Fruit fly (Drosophila melanogaster) whole organism, embryonic: ENCODE data around the gene CG14000.

Experiments
- Adf1 ChIP-seq: fragments of 200-800 bp; sonication (Bioruptor generic); IDR thresholded peaks from 2 replicates; pipeline ENCODE4 v1.3.6; 2022; ENCODE audit warnings: missing biosample characterization, missing genetic modification characterization
- Atf-2 ChIP-seq: fragments of 200-800 bp; sonication (Bioruptor generic); optimal IDR thresholded peaks from 2 replicates; lab custom pipeline; 2016; ENCODE audit warnings: missing biosample characterization, missing genetic modification characterization
- CG10267 ChIP-seq: fragments of 200-800 bp; sonication (Bioruptor generic); optimal IDR thresholded peaks from 2 replicates; lab custom pipeline; 2018; ENCODE audit warnings: missing biosample characterization, mild to moderate bottlenecking, missing genetic modification characterization, moderate library complexity
- CG10366 ChIP-seq: fragments of 200-800 bp; sonication (Bioruptor generic); IDR thresholded peaks from 2 replicates; pipeline ENCODE4 v1.3.6; 2022; ENCODE audit warnings: missing biosample characterization, missing genetic modification characterization
- CG11398 ChIP-seq: fragments of 200-800 bp; sonication (Bioruptor generic); optimal IDR thresholded peaks from 2 replicates; lab custom pipeline; 2016; ENCODE audit warnings: missing biosample characterization, missing genetic modification characterization
- CG12155 ChIP-seq: fragments of 200-800 bp; sonication (Bioruptor generic); optimal IDR thresholded peaks from 3 replicates; lab custom pipeline; 2016; ENCODE audit warnings: missing biosample characterization, missing genetic modification characterization
- CG12769 ChIP-seq: fragments of 200-800 bp; sonication (Bioruptor generic); optimal IDR thresholded peaks from 2 replicates; lab custom pipeline; 2019; ENCODE audit warnings: missing biosample characterization, mild to moderate bottlenecking, missing genetic modification characterization, moderate library complexity
- CG14441 ChIP-seq: fragments of 200-800 bp; sonication (Bioruptor generic); IDR thresholded peaks from 2 replicates; pipeline ENCODE4 v1.3.6; 2022; ENCODE audit warnings: missing biosample characterization, missing genetic modification characterization
- CG1603 ChIP-seq: fragments of 200-800 bp; sonication (Bioruptor generic); optimal IDR thresholded peaks from 2 replicates; lab custom pipeline; 2019; ENCODE audit warnings: missing biosample characterization, mild to moderate bottlenecking, missing genetic modification characterization, moderate library complexity
- CG2120 ChIP-seq: fragments of 200-800 bp; sonication (Bioruptor generic); optimal IDR thresholded peaks from 3 replicates; lab custom pipeline; 2016; ENCODE audit warnings: missing biosample characterization, missing genetic modification characterization
- CG3281 ChIP-seq: fragments of 200-800 bp; sonication (Bioruptor generic); optimal IDR thresholded peaks from 3 replicates; lab custom pipeline; 2017; ENCODE audit warnings: missing biosample characterization, mild to moderate bottlenecking, missing genetic modification characterization
- CG34376 ChIP-seq: fragments of 200-800 bp; sonication (Bioruptor generic); optimal IDR thresholded peaks from 2 replicates; lab custom pipeline; 2018; ENCODE audit warnings: missing biosample characterization, mild to moderate bottlenecking, missing genetic modification characterization
- CG4854 ChIP-seq: fragments of 200-800 bp; sonication (Bioruptor generic); optimal IDR thresholded peaks from 2 replicates; lab custom pipeline; 2016; ENCODE audit warnings: missing biosample characterization, missing genetic modification characterization, inconsistent platforms
- CG6254 ChIP-seq: fragments of 200-800 bp; sonication (Bioruptor generic); optimal IDR thresholded peaks from 3 replicates; lab custom pipeline; 2017; ENCODE audit warnings: mild to moderate bottlenecking, missing biosample characterization, missing genetic modification reagents, missing genetic modification characterization
- CG6765 ChIP-seq: fragments of 200-800 bp; sonication (Bioruptor generic); optimal IDR thresholded peaks from 3 replicates; lab custom pipeline; 2017; ENCODE audit warnings: missing biosample characterization, mild to moderate bottlenecking, missing genetic modification characterization
- CG8089 ChIP-seq: fragments of 200-800 bp; sonication (Bioruptor generic); optimal IDR thresholded peaks from 3 replicates; lab custom pipeline; 2016; ENCODE audit warnings: missing biosample characterization, missing genetic modification characterization
- CG8290 ChIP-seq, 3 experiments: fragments of 200-800 bp; sonication (Bioruptor generic); optimal IDR thresholded peaks; 2 replicates each; lab custom pipeline; 2016 to 2019; ENCODE audit warnings: missing biosample characterization in 3 of 3, missing genetic modification characterization in 3 of 3, mild to moderate bottlenecking in 2 of 3, moderate library complexity in 1 of 3
- CkIIα-i1 ChIP-seq: fragments of 200-800 bp; sonication (Bioruptor generic); IDR thresholded peaks from 2 replicates; pipeline ENCODE4 v1.3.6; 2022; ENCODE audit warnings: missing biosample characterization, missing genetic modification characterization
- Dek ChIP-seq: fragments of 200-800 bp; sonication (Bioruptor generic); optimal IDR thresholded peaks from 3 replicates; lab custom pipeline; 2019; ENCODE audit warnings: missing biosample characterization, mild to moderate bottlenecking, missing genetic modification characterization, moderate library complexity
- Dll ChIP-seq: fragments of 200-800 bp; sonication (Bioruptor generic); IDR thresholded peaks from 4 replicates; pipeline ENCODE4 v1.3.6; 2022; ENCODE audit warnings: missing biosample characterization, missing genetic modification characterization; ENCODE audit not compliant: partially characterized antibody
- Doc3 ChIP-seq: fragments of 200-800 bp; sonication (Bioruptor generic); IDR thresholded peaks from 3 replicates; pipeline ENCODE4 v1.3.6; 2022; ENCODE audit warnings: missing biosample characterization, missing genetic modification characterization; ENCODE audit not compliant: partially characterized antibody
- ERR ChIP-seq: fragments of 200-800 bp; sonication (Bioruptor generic); optimal IDR thresholded peaks from 2 replicates; lab custom pipeline; 2016; ENCODE audit warnings: missing biosample characterization, missing genetic modification characterization
- Fer1 ChIP-seq: fragments of 200-800 bp; sonication (Bioruptor generic); optimal IDR thresholded peaks from 2 replicates; lab custom pipeline; 2017; ENCODE audit warnings: missing biosample characterization, mild to moderate bottlenecking, missing genetic modification characterization
- Meics ChIP-seq: fragments of 200-800 bp; sonication (Bioruptor generic); optimal IDR thresholded peaks from 2 replicates; lab custom pipeline; 2017; ENCODE audit warnings: missing biosample characterization, mild to moderate bottlenecking, missing genetic modification characterization
- Mrtf ChIP-seq: fragments of 200-800 bp; sonication (Bioruptor generic); IDR thresholded peaks from 3 replicates; pipeline ENCODE4 v1.3.6; 2022; ENCODE audit warnings: missing biosample characterization, missing genetic modification characterization
- NK7.1 ChIP-seq: fragments of 200-800 bp; sonication (Bioruptor generic); optimal IDR thresholded peaks from 3 replicates; lab custom pipeline; 2016; ENCODE audit warnings: missing biosample characterization, missing genetic modification characterization
- ab ChIP-seq: fragments of 200-800 bp; sonication (Bioruptor generic); optimal IDR thresholded peaks from 2 replicates; lab custom pipeline; 2016; ENCODE audit warnings: missing biosample characterization, missing genetic modification characterization
- al ChIP-seq: fragments of 200-800 bp; sonication (Bioruptor generic); IDR thresholded peaks from 2 replicates; pipeline ENCODE4 v1.3.6; 2022; ENCODE audit warnings: missing biosample characterization, missing genetic modification characterization
- amos ChIP-seq: fragments of 200-800 bp; sonication (Bioruptor generic); IDR thresholded peaks from 2 replicates; pipeline ENCODE4 v1.3.6; 2022; ENCODE audit warnings: missing biosample characterization, missing genetic modification characterization; ENCODE audit not compliant: partially characterized antibody
- cad ChIP-seq: fragments of >200 bp; optimal IDR thresholded peaks from 2 replicates; lab custom pipeline; 2017; ENCODE audit warnings: missing biosample characterization, missing genetic modification characterization
- caup ChIP-seq: fragments of 200-800 bp; sonication (Bioruptor generic); optimal IDR thresholded peaks from 3 replicates; lab custom pipeline; 2017; ENCODE audit warnings: missing biosample characterization, mild to moderate bottlenecking, missing genetic modification characterization, moderate library complexity; ENCODE audit not compliant: severe bottlenecking
- corto ChIP-seq: fragments of 200-800 bp; sonication (Bioruptor generic); optimal IDR thresholded peaks from 2 replicates; lab custom pipeline; 2016; ENCODE audit warnings: missing biosample characterization, mild to moderate bottlenecking, missing genetic modification characterization, moderate library complexity
- crol ChIP-seq: fragments of 200-800 bp; sonication (Bioruptor generic); IDR thresholded peaks from 2 replicates; pipeline ENCODE4 v1.3.6; 2022; ENCODE audit warnings: missing biosample characterization, missing genetic modification characterization
- crp ChIP-seq, 2 experiments: fragments of 200-800 bp; sonication (Bioruptor generic); optimal IDR thresholded peaks; 2 replicates in 1 of 2; 3 replicates in 1 of 2; lab custom pipeline; 2017; ENCODE audit warnings: missing biosample characterization in 2 of 2, missing genetic modification characterization in 2 of 2, mild to moderate bottlenecking in 1 of 2, moderate library complexity in 1 of 2
- esg ChIP-seq: fragments of 200-800 bp; sonication (Bioruptor generic); conservative IDR thresholded peaks from 2 replicates; pipeline ENCODE4 v1.3.6; 2022; ENCODE audit warnings: missing biosample characterization, missing genetic modification characterization
- eve ChIP-seq, 2 experiments: fragments of >200 bp; optimal IDR thresholded peaks; 2 replicates each; lab custom pipeline; 2017; ENCODE audit warnings: missing biosample characterization in 2 of 2, missing genetic modification characterization in 2 of 2
- eyg ChIP-seq: fragments of 200-800 bp; sonication (Bioruptor generic); optimal IDR thresholded peaks from 3 replicates; lab custom pipeline; 2016; ENCODE audit warnings: missing biosample characterization, missing genetic modification characterization
- gem ChIP-seq: fragments of 200-800 bp; sonication (Bioruptor generic); optimal IDR thresholded peaks from 2 replicates; lab custom pipeline; 2019; ENCODE audit warnings: missing biosample characterization, mild to moderate bottlenecking, missing genetic modification characterization, moderate library complexity
- hkb ChIP-seq, 2 experiments: fragments of 200-800 bp in 1 of 2; fragments of >200 bp in 1 of 2; sonication (Bioruptor generic) in 1 of 2; IDR thresholded peaks in 1 of 2; optimal IDR thresholded peaks in 1 of 2; 2 replicates each; pipeline versions ENCODE4 v1.3.6 to Lab custom; 2017 to 2022; ENCODE audit warnings: missing biosample characterization in 1 of 2, missing genetic modification characterization in 1 of 2
- klu ChIP-seq: fragments of 200-800 bp; sonication (Bioruptor generic); IDR thresholded peaks from 2 replicates; pipeline ENCODE4 v1.3.6; 2022; ENCODE audit warnings: missing biosample characterization, missing genetic modification characterization
- knrl ChIP-seq: fragments of 200-800 bp; sonication (Bioruptor generic); IDR thresholded peaks from 3 replicates; pipeline ENCODE4 v1.3.6; 2022; ENCODE audit warnings: missing biosample characterization, missing genetic modification characterization; ENCODE audit not compliant: partially characterized antibody
- lilli ChIP-seq: fragments of 200-800 bp; sonication (Bioruptor generic); optimal IDR thresholded peaks from 3 replicates; lab custom pipeline; 2016; ENCODE audit warnings: missing biosample characterization, missing genetic modification characterization
- psq ChIP-seq: fragments of 200-800 bp; sonication (Bioruptor generic); optimal IDR thresholded peaks from 2 replicates; lab custom pipeline; 2017; ENCODE audit warnings: missing biosample characterization, missing genetic modification characterization
- rib ChIP-seq: fragments of 200-800 bp; sonication (Bioruptor generic); IDR thresholded peaks from 2 replicates; pipeline ENCODE4 v1.3.6; 2022; ENCODE audit warnings: missing biosample characterization, missing genetic modification characterization
- slou ChIP-seq: fragments of 200-800 bp; sonication (Bioruptor generic); optimal IDR thresholded peaks from 3 replicates; lab custom pipeline; 2016; ENCODE audit warnings: missing biosample characterization, missing genetic modification characterization
- tll ChIP-seq, 2 experiments: fragments of 200-800 bp in 1 of 2; fragments of >200 bp in 1 of 2; sonication (Bioruptor generic) in 1 of 2; optimal IDR thresholded peaks; 2 replicates each; lab custom pipeline; 2017 to 2019; ENCODE audit warnings: missing biosample characterization in 2 of 2, missing genetic modification characterization in 2 of 2, mild to moderate bottlenecking in 1 of 2, moderate library complexity in 1 of 2
- toy ChIP-seq: fragments of 200-800 bp; sonication (Bioruptor generic); IDR thresholded peaks from 2 replicates; pipeline ENCODE4 v1.3.6; 2022; ENCODE audit warnings: missing biosample characterization, missing genetic modification characterization
- trem ChIP-seq: fragments of 200-800 bp; optimal IDR thresholded peaks from 3 replicates; lab custom pipeline; 2019; ENCODE audit warnings: missing biosample characterization, mild to moderate bottlenecking, missing genetic modification characterization, moderate library complexity
- trh ChIP-seq: fragments of 200-800 bp; sonication (Bioruptor generic); optimal IDR thresholded peaks from 2 replicates; lab custom pipeline; 2016; ENCODE audit warnings: missing biosample characterization, missing genetic modification characterization

The CG14000 gene

dm6 chr2L:5876474-5877067 lies 33.5 kb downstream of the CG14000 start (continued):
- peak; percentile 20 for TF ChIP-seq Dek (tag; lab: Kevin White, UChicago)
- no peak for TF ChIP-seq CG8089
- TF ChIP-seq CG10267 = no peak
- peak; percentile 26 for TF ChIP-seq NK7.1
- no peak for TF ChIP-seq klu (GFP tag; lab: Robert Waterston, UW)
- no peak for TF ChIP-seq cad (GFP tag; lab: Kevin White, UChicago)
- TF ChIP-seq corto = no peak
- TF ChIP-seq trem = no peak
- peak; percentile 45 for TF ChIP-seq gem
- peak; percentile 75 for TF ChIP-seq Fer1 (GFP tag; lab: Kevin White, UChicago)
- TF ChIP-seq Meics = peak; percentile 66
- peak; percentile 72 for TF ChIP-seq CG3281 (GFP tag; lab: Kevin White, UChicago)
- peak; percentile 31 for TF ChIP-seq CG2120 (GFP tag; lab: Kevin White, UChicago)
- TF ChIP-seq lilli (GFP tag; lab: Kevin White, UChicago) = no peak
- peak; percentile 15 for TF ChIP-seq eyg (GFP tag; lab: Kevin White, UChicago)
- TF ChIP-seq ERR = no peak
- no peak for TF ChIP-seq CG11398
- TF ChIP-seq tll (GFP tag; optimal IDR thresholded peaks at IDR 0.05; lab: Kevin White, UChicago) = no peak
- no peak for TF ChIP-seq toy (GFP tag; lab: Robert Waterston, UW)
- TF ChIP-seq esg (GFP tag; lab: Robert Waterston, UW) = no peak
- no peak for TF ChIP-seq CG8290 (GFP tag; optimal IDR thresholded peaks at IDR 0.05; lab: Kevin White, UChicago)
- TF ChIP-seq CG8290 (tag; optimal IDR thresholded peaks at IDR 0.05; lab: Kevin White, UChicago) = peak in 1 of 2 experiments; percentile 80
- no peak for TF ChIP-seq crp (GFP tag; optimal IDR thresholded peaks at IDR 0.05; lab: Kevin White, UChicago)
- TF ChIP-seq Atf-2 (GFP tag; lab: Kevin White, UChicago) = no peak
- TF ChIP-seq eve (GFP tag; optimal IDR thresholded peaks at IDR 0.05; lab: Kevin White, UChicago) = no peak
- peak; percentile 77 for TF ChIP-seq caup
- TF ChIP-seq amos (GFP tag; lab: Robert Waterston, UW) = no peak
- TF ChIP-seq Dll (GFP tag; lab: Robert Waterston, UW) = no peak
- no peak for TF ChIP-seq CkIIα-i1
- TF ChIP-seq knrl (GFP tag; lab: Robert Waterston, UW) = no peak
- TF ChIP-seq CG6254 (GFP tag; lab: Kevin White, UChicago) = no peak
- no peak; the same call in 1 of the 2 replicates for TF ChIP-seq CG10366 (GFP tag; lab: Robert Waterston, UW)
- peak; percentile 5 for TF ChIP-seq CG4854
- TF ChIP-seq crol (GFP tag; lab: Robert Waterston, UW) = no peak
- no peak for TF ChIP-seq rib (GFP tag; lab: Robert Waterston, UW)
- TF ChIP-seq al = no peak
- no peak for TF ChIP-seq CG12155
- TF ChIP-seq CG34376 (GFP tag; lab: Kevin White, UChicago) = peak; percentile 18
- no peak for TF ChIP-seq ab (GFP tag; lab: Kevin White, UChicago)
- TF ChIP-seq psq = no peak
- no peak for TF ChIP-seq trh (GFP tag; lab: Kevin White, UChicago)
- TF ChIP-seq Adf1 (GFP tag; lab: Robert Waterston, UW) = no peak
- no peak for TF ChIP-seq hkb (optimal IDR thresholded peaks at IDR 0.05; lab: Kevin White, UChicago)
- TF ChIP-seq hkb (GFP tag; IDR thresholded peaks at IDR 0.05; lab: Robert Waterston, UW) = peak; percentile 23; the same call in 1 of the 2 replicates
- TF ChIP-seq Doc3 (GFP tag; lab: Robert Waterston, UW) = no peak
- TF ChIP-seq CG14441 (GFP tag; lab: Robert Waterston, UW) = no peak
- TF ChIP-seq slou (GFP tag; lab: Kevin White, UChicago) = no peak
- no peak for TF ChIP-seq Mrtf (GFP tag; lab: Robert Waterston, UW)
- peak; percentile 11 for TF ChIP-seq CG1603 (tag; lab: Kevin White, UChicago)
- TF ChIP-seq CG12769 (tag; lab: Kevin White, UChicago) = peak; percentile 57
- TF ChIP-seq CG6765 (GFP tag; lab: Kevin White, UChicago) = peak; percentile 36
